Worm (Caenorhabditis elegans) whole organism, midembryonic: Measurements from ENCODE around the gene cct-1.

Source experiments
- flt-1 ChIP-seq: fragments of 200-800 bp; sonication (Bioruptor generic); IDR thresholded peaks from 2 replicates; pipeline ENCODE4 v1.3.6; 2022; ENCODE audit warnings: missing genetic modification characterization, missing compliant biosample characterization
- klf-2 ChIP-seq: fragments of 200-800 bp; sonication (Bioruptor generic); conservative IDR thresholded peaks from 2 replicates; pipeline ENCODE4 v1.3.6; 2022; ENCODE audit warnings: missing genetic modification reagents, missing genetic modification characterization, missing compliant biosample characterization
- med-1 ChIP-seq: sonication (generic microtip); optimal IDR thresholded peaks from 2 replicates; lab custom pipeline; 2017; ENCODE audit warnings: missing genetic modification characterization, mild to moderate bottlenecking, missing compliant biosample characterization, antibody characterized with exemption, missing genetic modification reagents; ENCODE audit not compliant: insufficient read depth
- tab-1 ChIP-seq: fragments of 200-800 bp; sonication (Bioruptor generic); IDR thresholded peaks from 2 replicates; pipeline ENCODE4 v1.3.6; 2022; ENCODE audit warnings: missing genetic modification characterization, missing compliant biosample characterization
- ztf-23 ChIP-seq: fragments of 200-800 bp; sonication (Bioruptor generic); IDR thresholded peaks from 2 replicates; pipeline ENCODE4 v1.3.6; 2022; ENCODE audit warnings: missing genetic modification reagents, missing genetic modification characterization, missing compliant biosample characterization

ce11 chrII:8212680-8213079 is 27.4 kb downstream of the cct-1 start, which contains the start of gene twk-3:
- TF ChIP-seq flt-1 (GFP tag; lab: Robert Waterston, UW) (no peak), ztf-23 (GFP tag; lab: Robert Waterston, UW) (no peak), klf-2 (GFP tag; lab: Robert Waterston, UW) (no peak), tab-1 (GFP tag; lab: Robert Waterston, UW) (no peak), med-1 (GFP tag; lab: Kevin White, UChicago) (no peak)
